Worm (Caenorhabditis elegans) whole organism, L4 larva: ENCODE measurements around the gene sma-2.
A peak's percentile ranks its signal among the peaks of the same experiment; 100 is the strongest.

Experiments
- F10B5.3 ChIP-seq: sonication (generic microtip); optimal IDR thresholded peaks from 2 replicates; lab custom pipeline; 2016; ENCODE audit warnings: mild to moderate bottlenecking, missing genetic modification characterization, missing compliant biosample characterization
- F37D6.2 ChIP-seq: sonication (generic microtip); optimal IDR thresholded peaks from 2 replicates; lab custom pipeline; 2016; ENCODE audit warnings: mild to moderate bottlenecking, missing genetic modification characterization, missing compliant biosample characterization
- R02D3.7 ChIP-seq: fragments of 150-350 bp; sonication (generic microtip); optimal IDR thresholded peaks from 3 replicates; lab custom pipeline; 2014; ENCODE audit warnings: missing biosample characterization, missing genetic modification characterization
- T20F7.1 ChIP-seq: fragments of 200-800 bp; sonication (Bioruptor generic); optimal IDR thresholded peaks from 2 replicates; lab custom pipeline; 2018; ENCODE audit warnings: mild to moderate bottlenecking, missing genetic modification characterization, missing compliant biosample characterization
- T26A8.4 ChIP-seq: fragments of 200-800 bp; sonication (Bioruptor generic); IDR thresholded peaks from 2 replicates; pipeline ENCODE4 v1.3.6; 2022; ENCODE audit warnings: missing genetic modification characterization, missing compliant biosample characterization
- Y105C5A.15 ChIP-seq: fragments of 200-800 bp; sonication (Bioruptor generic); IDR thresholded peaks from 2 replicates; pipeline ENCODE4 v1.3.6; 2022; ENCODE audit warnings: missing genetic modification characterization, missing compliant biosample characterization
- Y75B8A.6 ChIP-seq: fragments of 200-800 bp; sonication (Bioruptor generic); IDR thresholded peaks from 2 replicates; pipeline ENCODE4 v1.3.6; 2022; ENCODE audit warnings: missing genetic modification reagents, missing genetic modification characterization, missing compliant biosample characterization
- ZK546.5 ChIP-seq, 2 experiments: sonication (generic microtip); optimal IDR thresholded peaks; 2 replicates each; lab custom pipeline; 2017; ENCODE audit warnings: missing biosample characterization in 2 of 2, missing genetic modification characterization in 2 of 2
- aha-1 ChIP-seq: fragments of 150-350 bp; peaks from one replicate; lab custom pipeline; 2014; ENCODE audit warnings: missing biosample characterization, missing genetic modification characterization
- aly-2 ChIP-seq: sonication (generic microtip); optimal IDR thresholded peaks from 2 replicates; lab custom pipeline; 2018; ENCODE audit warnings: missing biosample characterization, missing genetic modification characterization
- ama-1 ChIP-seq: fragments of 150-350 bp; optimal IDR thresholded peaks from 2 replicates; lab custom pipeline; 2014; ENCODE audit warnings: inconsistent platforms, mixed read lengths
- arid-1 ChIP-seq: fragments of 200-800 bp; sonication (Bioruptor generic); conservative IDR thresholded peaks from 2 replicates; pipeline ENCODE4 v1.3.6; 2022; ENCODE audit warnings: missing genetic modification reagents, missing genetic modification characterization, missing compliant biosample characterization
- ceh-20 ChIP-seq: fragments of 200-800 bp; sonication (Bioruptor generic); IDR thresholded peaks from 2 replicates; pipeline ENCODE4 v1.3.6; 2022; ENCODE audit warnings: missing genetic modification reagents, missing genetic modification characterization, missing compliant biosample characterization
- ctbp-1 ChIP-seq: fragments of 200-800 bp; sonication (Bioruptor generic); IDR thresholded peaks from 2 replicates; pipeline ENCODE4 v1.3.6; 2022; ENCODE audit warnings: missing genetic modification reagents, missing genetic modification characterization, missing compliant biosample characterization
- daf-12 ChIP-seq: fragments of 150-350 bp; optimal IDR thresholded peaks from 2 replicates; lab custom pipeline; 2014; ENCODE audit warnings: missing biosample characterization, missing genetic modification reagents, missing genetic modification characterization
- daf-16 ChIP-seq, 3 experiments: sonication (generic microtip); optimal IDR thresholded peaks; 2 replicates each; lab custom pipeline; 2016 to 2017; ENCODE audit warnings: missing genetic modification characterization in 3 of 3, missing genetic modification reagents in 3 of 3, mild to moderate bottlenecking in 2 of 3, missing compliant biosample characterization in 2 of 3, missing biosample characterization in 1 of 3, moderate library complexity in 1 of 3
- egl-43 ChIP-seq: fragments of 200-800 bp; sonication (Bioruptor generic); IDR thresholded peaks from 2 replicates; pipeline ENCODE4 v1.3.6; 2022; ENCODE audit warnings: missing genetic modification reagents, missing genetic modification characterization, missing compliant biosample characterization
- fkh-10 ChIP-seq: fragments of 150-350 bp; optimal IDR thresholded peaks from 2 replicates; lab custom pipeline; 2014; ENCODE audit warnings: missing biosample characterization, missing genetic modification reagents, missing genetic modification characterization
- fos-1 ChIP-seq: fragments of 150-350 bp; optimal IDR thresholded peaks from 2 replicates; lab custom pipeline; 2014; ENCODE audit warnings: missing biosample characterization, missing genetic modification characterization
- hif-1 ChIP-seq, 2 experiments: sonication (generic microtip); optimal IDR thresholded peaks; 2 replicates each; lab custom pipeline; 2016 to 2017; ENCODE audit warnings: missing compliant biosample characterization in 2 of 2, missing genetic modification characterization in 2 of 2, missing genetic modification reagents in 2 of 2, missing genotype in 2 of 2, mild to moderate bottlenecking in 1 of 2
- hlh-11 ChIP-seq: fragments of 200-800 bp; sonication (Bioruptor generic); optimal IDR thresholded peaks from 2 replicates; lab custom pipeline; 2018; ENCODE audit warnings: mild to moderate bottlenecking, missing genetic modification characterization, missing compliant biosample characterization
- hmg-1.1 ChIP-seq: fragments of 200-800 bp; sonication (Bioruptor generic); IDR thresholded peaks from 2 replicates; pipeline ENCODE4 v1.3.6; 2022; ENCODE audit warnings: missing genetic modification reagents, missing genetic modification characterization, missing compliant biosample characterization
- lin-15B ChIP-seq: fragments of 150-350 bp; sonication (generic microtip); optimal IDR thresholded peaks from 3 replicates; lab custom pipeline; 2014; ENCODE audit warnings: missing biosample characterization, missing genetic modification characterization
- lin-29 ChIP-seq: fragments of 200-800 bp; sonication (Bioruptor generic); IDR thresholded peaks from 2 replicates; pipeline ENCODE4 v1.3.6; 2022; ENCODE audit warnings: missing genetic modification reagents, missing genetic modification characterization, missing compliant biosample characterization
- lin-38 ChIP-seq: fragments of 200-800 bp; sonication (Bioruptor generic); IDR thresholded peaks from 2 replicates; pipeline ENCODE4 v1.3.6; 2022; ENCODE audit warnings: missing genetic modification reagents, missing genetic modification characterization, missing compliant biosample characterization
- lin-39 ChIP-seq: fragments of 150-350 bp; optimal IDR thresholded peaks from 2 replicates; lab custom pipeline; 2014; ENCODE audit warnings: missing biosample characterization, missing genetic modification reagents, missing genetic modification characterization
- lsy-2 ChIP-seq, 2 experiments: fragments of 150-350 bp in 1 of 2; sonication (generic microtip) in 1 of 2; optimal IDR thresholded peaks; 2 replicates each; lab custom pipeline; 2014 to 2017; ENCODE audit warnings: missing biosample characterization in 2 of 2, missing genetic modification characterization in 2 of 2
- madf-5 ChIP-seq, 2 experiments: fragments of 200-800 bp; sonication (Bioruptor generic); IDR thresholded peaks; 2 replicates each; pipeline ENCODE4 v1.3.6; 2022; ENCODE audit warnings: missing compliant biosample characterization in 2 of 2, missing genetic modification characterization in 2 of 2
- madf-9 ChIP-seq: fragments of 200-800 bp; sonication (Bioruptor generic); conservative IDR thresholded peaks from 2 replicates; pipeline ENCODE4 v1.3.6; 2022; ENCODE audit warnings: missing genetic modification reagents, missing genetic modification characterization, missing compliant biosample characterization
- mdt-29 ChIP-seq: fragments of 200-800 bp; sonication (Bioruptor generic); IDR thresholded peaks from 2 replicates; pipeline ENCODE4 v1.3.6; 2022; ENCODE audit warnings: missing genetic modification reagents, missing genetic modification characterization, missing compliant biosample characterization
- mes-2 ChIP-seq: sonication (generic microtip); optimal IDR thresholded peaks from 2 replicates; lab custom pipeline; 2016; ENCODE audit warnings: missing genotype, mild to moderate bottlenecking, missing genetic modification characterization, missing compliant biosample characterization; ENCODE audit not compliant: poor library complexity, severe bottlenecking
- nhr-10 ChIP-seq: fragments of 150-350 bp; optimal IDR thresholded peaks from 2 replicates; lab custom pipeline; 2014; ENCODE audit warnings: missing biosample characterization, missing genetic modification characterization
- nhr-111 ChIP-seq: fragments of 200-800 bp; sonication (Bioruptor generic); optimal IDR thresholded peaks from 2 replicates; lab custom pipeline; 2018; ENCODE audit warnings: mild to moderate bottlenecking, missing genetic modification characterization, missing compliant biosample characterization
- nhr-237 ChIP-seq: sonication (generic microtip); optimal IDR thresholded peaks from 2 replicates; lab custom pipeline; 2017; ENCODE audit warnings: missing biosample characterization, missing genetic modification characterization
- nhr-48 ChIP-seq: sonication (generic microtip); optimal IDR thresholded peaks from 2 replicates; lab custom pipeline; 2016; ENCODE audit warnings: mild to moderate bottlenecking, missing genetic modification characterization, missing compliant biosample characterization
- nhr-76 ChIP-seq: fragments of 150-350 bp; optimal IDR thresholded peaks from 2 replicates; lab custom pipeline; 2014; ENCODE audit warnings: missing biosample characterization, missing genetic modification characterization
- nhr-77 ChIP-seq: fragments of 150-350 bp; optimal IDR thresholded peaks from 2 replicates; lab custom pipeline; 2014; ENCODE audit warnings: missing biosample characterization, missing genetic modification characterization
- pha-4 ChIP-seq, 2 experiments: fragments of 150-350 bp in 1 of 2; fragments of 200-800 bp in 1 of 2; sonication (Bioruptor generic) in 1 of 2; IDR thresholded peaks in 1 of 2; optimal IDR thresholded peaks in 1 of 2; 2 replicates each; pipeline versions ENCODE4 v1.3.6 to Lab custom; 2014 to 2022; ENCODE audit warnings: missing genetic modification characterization in 2 of 2, missing genetic modification reagents in 2 of 2, missing biosample characterization in 1 of 2, missing compliant biosample characterization in 1 of 2
- php-3 ChIP-seq: fragments of 200-800 bp; sonication (Bioruptor generic); IDR thresholded peaks from 2 replicates; pipeline ENCODE4 v1.3.6; 2022; ENCODE audit warnings: missing genetic modification reagents, missing genetic modification characterization, missing compliant biosample characterization
- rbr-2 ChIP-seq: sonication (generic microtip); optimal IDR thresholded peaks from 2 replicates; lab custom pipeline; 2016; ENCODE audit warnings: missing genotype, missing genetic modification characterization, missing compliant biosample characterization
- snpc-1.2 ChIP-seq: fragments of 200-800 bp; sonication (Bioruptor generic); IDR thresholded peaks from 2 replicates; pipeline ENCODE4 v1.3.6; 2022; ENCODE audit warnings: missing genetic modification reagents, missing genetic modification characterization, missing compliant biosample characterization
- tag-97 ChIP-seq: fragments of 200-800 bp; sonication (Bioruptor generic); IDR thresholded peaks from 2 replicates; pipeline ENCODE4 v1.3.6; 2022; ENCODE audit warnings: missing genetic modification characterization, missing compliant biosample characterization
- zfp-3 ChIP-seq: fragments of 200-800 bp; sonication (Bioruptor generic); conservative IDR thresholded peaks from 2 replicates; pipeline ENCODE4 v1.3.6; 2022; ENCODE audit warnings: missing genetic modification reagents, missing genetic modification characterization, missing compliant biosample characterization
- zip-2 ChIP-seq: fragments of 150-350 bp; optimal IDR thresholded peaks from 2 replicates; lab custom pipeline; 2014; ENCODE audit warnings: missing biosample characterization, missing genetic modification characterization

The sma-2 gene

ce11 chrIII:8767889-8768361 is 18.4 kb downstream of the sma-2 start, which contains the start of gene mtss-1 (continued):
- TF ChIP-seq pha-4 (GFP tag; IDR thresholded peaks at IDR 0.05; lab: Robert Waterston, UW) (peak; percentile 39; the same call in 1 of the 2 replicates), pha-4 (tag; optimal IDR thresholded peaks at IDR 0.05; lab: Kevin White, UChicago) (no peak), nhr-48 (peak; percentile 21), nhr-77 (tag; lab: Kevin White, UChicago) (no peak), lin-38 (GFP tag; lab: Robert Waterston, UW) (peak; percentile 67), madf-9 (GFP tag; lab: Robert Waterston, UW) (no peak)

- TF ChIP-seq lin-15B (no peak), snpc-1.2 (no peak), R02D3.7 (tag; lab: Kevin White, UChicago) (no peak), ama-1 (peak; percentile 64), Y75B8A.6 (GFP tag; lab: Robert Waterston, UW) (no peak), daf-16 (GFP tag; optimal IDR thresholded peaks at IDR 0.05; lab: Kevin White, UChicago) (no peak), daf-16 (tag; optimal IDR thresholded peaks at IDR 0.05; lab: Kevin White, UChicago) (peak; percentile 26), php-3 (GFP tag; lab: Robert Waterston, UW) (no peak), zfp-3 (no peak), ceh-20 (GFP tag; lab: Robert Waterston, UW) (no peak), zip-2 (tag; lab: Kevin White, UChicago) (no peak), egl-43 (GFP tag; lab: Robert Waterston, UW) (no peak), rbr-2 (tag; lab: Kevin White, UChicago) (no peak), aha-1 (tag; lab: Kevin White, UChicago) (peak; percentile 81), ZK546.5 (tag; optimal IDR thresholded peaks at IDR 0.05; lab: Kevin White, UChicago) (no peak), F37D6.2 (no peak), hmg-1.1 (GFP tag; lab: Robert Waterston, UW) (no peak), hif-1 (tag; optimal IDR thresholded peaks at IDR 0.05; lab: Kevin White, UChicago) (no peak), madf-5 (GFP tag; IDR thresholded peaks at IDR 0.05; lab: Robert Waterston, UW) (no peak), mdt-29 (no peak), lin-39 (tag; lab: Kevin White, UChicago) (no peak), aly-2 (tag; lab: Kevin White, UChicago) (no peak), madf-9 (GFP tag; lab: Robert Waterston, UW) (no peak), lsy-2 (tag; optimal IDR thresholded peaks at IDR 0.05; lab: Kevin White, UChicago) (peak in 1 of 2 experiments; percentile 1), lin-29 (GFP tag; lab: Robert Waterston, UW) (no peak), F10B5.3 (no peak), nhr-77 (tag; lab: Kevin White, UChicago) (no peak), nhr-76 (tag; lab: Kevin White, UChicago) (no peak), fkh-10 (GFP tag; lab: Kevin White, UChicago) (no peak), T20F7.1 (GFP tag; lab: Kevin White, UChicago) (no peak), mes-2 (tag; lab: Kevin White, UChicago) (no peak), tag-97 (GFP tag; lab: Robert Waterston, UW) (no peak)
Observed at ce11 chrIII:8769253-8769652, 19.8 kb downstream of the sma-2 start, which contains the start of gene K02D10.1. K02D10.1 (plus strand) TSS chrIII:8769536.

ce11 chrIII:8770243-8770642 is 20.8 kb downstream of the sma-2 start:
- TF ChIP-seq snpc-1.2 (no peak), nhr-10 (no peak), nhr-48 (no peak), ctbp-1 (GFP tag; lab: Robert Waterston, UW) (no peak), nhr-237 (tag; lab: Kevin White, UChicago) (no peak), daf-12 (no peak), T26A8.4 (GFP tag; lab: Robert Waterston, UW) (no peak), arid-1 (GFP tag; lab: Robert Waterston, UW) (no peak), hlh-11 (tag; lab: Kevin White, UChicago) (peak; percentile 15), fos-1 (tag; lab: Kevin White, UChicago) (no peak), nhr-111 (GFP tag; lab: Kevin White, UChicago) (no peak), Y105C5A.15 (GFP tag; lab: Robert Waterston, UW) (0 out of 2 replicates have a peak, but pooled peaks have one; percentile 43)
